Fruit fly (Drosophila melanogaster) whole organism, embryonic: ENCODE results near the gene CG8112.

Experiments
- Atf6 ChIP-seq: fragments of 200-800 bp; sonication (Bioruptor generic); IDR thresholded peaks from 2 replicates; pipeline ENCODE4 v1.3.6; 2022; ENCODE audit warnings: missing biosample characterization, missing genetic modification characterization
- Blimp-1 ChIP-seq: fragments of 200-800 bp; sonication (Bioruptor generic); optimal IDR thresholded peaks from 3 replicates; lab custom pipeline; 2018; ENCODE audit warnings: missing biosample characterization, missing genetic modification characterization, mild to moderate bottlenecking, moderate library complexity, missing genetic modification reagents
- BtbVII ChIP-seq: fragments of 200-800 bp; sonication (Bioruptor generic); optimal IDR thresholded peaks from 3 replicates; lab custom pipeline; 2017; ENCODE audit warnings: missing biosample characterization, mild to moderate bottlenecking, missing genetic modification characterization
- CG10209 ChIP-seq: fragments of 200-800 bp; sonication (Bioruptor generic); optimal IDR thresholded peaks from 3 replicates; lab custom pipeline; 2017; ENCODE audit warnings: missing biosample characterization, mild to moderate bottlenecking, missing genetic modification characterization, missing genetic modification reagents
- CG10366 ChIP-seq: fragments of 200-800 bp; sonication (Bioruptor generic); IDR thresholded peaks from 2 replicates; pipeline ENCODE4 v1.3.6; 2022; ENCODE audit warnings: missing biosample characterization, missing genetic modification characterization
- CG12659 ChIP-seq: fragments of 200-800 bp; sonication (Bioruptor generic); optimal IDR thresholded peaks from 3 replicates; lab custom pipeline; 2017; ENCODE audit warnings: mild to moderate bottlenecking, missing biosample characterization, missing genetic modification reagents, missing genetic modification characterization
- CG13894 ChIP-seq: fragments of 200-800 bp; sonication (Bioruptor generic); optimal IDR thresholded peaks from 3 replicates; lab custom pipeline; 2018; ENCODE audit warnings: missing biosample characterization, mild to moderate bottlenecking, missing genetic modification characterization, moderate library complexity
- CG14667 ChIP-seq: fragments of 200-800 bp; sonication (Bioruptor generic); IDR thresholded peaks from 2 replicates; pipeline ENCODE4 v1.3.6; 2022; ENCODE audit warnings: missing biosample characterization, missing genetic modification characterization
- CG16863 ChIP-seq: fragments of 200-800 bp; sonication (Bioruptor generic); optimal IDR thresholded peaks from 3 replicates; lab custom pipeline; 2016; ENCODE audit warnings: missing biosample characterization, missing genetic modification characterization
- CG17186 ChIP-seq: fragments of 200-800 bp; sonication (Bioruptor generic); optimal IDR thresholded peaks from 3 replicates; lab custom pipeline; 2017; ENCODE audit warnings: missing biosample characterization, missing genetic modification reagents, missing genetic modification characterization
- CG3281 ChIP-seq: fragments of 200-800 bp; sonication (Bioruptor generic); optimal IDR thresholded peaks from 3 replicates; lab custom pipeline; 2017; ENCODE audit warnings: missing biosample characterization, mild to moderate bottlenecking, missing genetic modification characterization
- CG6689 ChIP-seq: fragments of 200-800 bp; sonication (Bioruptor generic); IDR thresholded peaks from 2 replicates; pipeline ENCODE4 v1.3.6; 2022; ENCODE audit warnings: missing biosample characterization, missing genetic modification characterization
- CG8089 ChIP-seq: fragments of 200-800 bp; sonication (Bioruptor generic); optimal IDR thresholded peaks from 3 replicates; lab custom pipeline; 2016; ENCODE audit warnings: missing biosample characterization, missing genetic modification characterization
- CG8281 ChIP-seq: fragments of 200-800 bp; sonication (Bioruptor generic); optimal IDR thresholded peaks from 2 replicates; lab custom pipeline; 2018; ENCODE audit warnings: missing biosample characterization, mild to moderate bottlenecking, missing genetic modification characterization, moderate library complexity
- CG8290 ChIP-seq, 3 experiments: fragments of 200-800 bp; sonication (Bioruptor generic); optimal IDR thresholded peaks; 2 replicates each; lab custom pipeline; 2016 to 2019; ENCODE audit warnings: missing biosample characterization in 3 of 3, missing genetic modification characterization in 3 of 3, mild to moderate bottlenecking in 2 of 3, moderate library complexity in 1 of 3
- CG8388 ChIP-seq: fragments of 200-800 bp; sonication (Bioruptor generic); optimal IDR thresholded peaks from 2 replicates; lab custom pipeline; 2019; ENCODE audit warnings: missing biosample characterization, mild to moderate bottlenecking, missing genetic modification characterization, moderate library complexity
- CG9437 ChIP-seq: fragments of 200-800 bp; sonication (Bioruptor generic); optimal IDR thresholded peaks from 2 replicates; lab custom pipeline; 2018; ENCODE audit warnings: missing biosample characterization, mild to moderate bottlenecking, missing genetic modification characterization
- CoRest ChIP-seq: fragments of 200-800 bp; sonication (Bioruptor generic); optimal IDR thresholded peaks from 3 replicates; lab custom pipeline; 2018; ENCODE audit warnings: missing biosample characterization, mild to moderate bottlenecking, missing genetic modification characterization, moderate library complexity
- E2f1 ChIP-seq: fragments of 200-800 bp; sonication (Bioruptor generic); IDR thresholded peaks from 2 replicates; pipeline ENCODE4 v1.3.6; 2022; ENCODE audit warnings: missing biosample characterization, missing genetic modification characterization
- ERR ChIP-seq: fragments of 200-800 bp; sonication (Bioruptor generic); optimal IDR thresholded peaks from 2 replicates; lab custom pipeline; 2016; ENCODE audit warnings: missing biosample characterization, missing genetic modification characterization
- Hr51 ChIP-seq, 2 experiments: fragments of 200-800 bp; sonication (Bioruptor generic); optimal IDR thresholded peaks; 2 replicates in 1 of 2; 3 replicates in 1 of 2; lab custom pipeline; 2016 to 2018; ENCODE audit warnings: missing biosample characterization in 2 of 2, missing genetic modification characterization in 2 of 2, mild to moderate bottlenecking in 1 of 2, moderate library complexity in 1 of 2
- Max ChIP-seq: fragments of 200-800 bp; sonication (Bioruptor generic); optimal IDR thresholded peaks from 2 replicates; lab custom pipeline; 2016; ENCODE audit warnings: missing biosample characterization, mild to moderate bottlenecking, missing genetic modification characterization
- Nf-YC ChIP-seq: fragments of 200-800 bp; optimal IDR thresholded peaks from 3 replicates; lab custom pipeline; 2019; ENCODE audit warnings: missing biosample characterization, mild to moderate bottlenecking, missing genetic modification characterization, moderate library complexity
- Oli ChIP-seq: fragments of 200-800 bp; sonication (Bioruptor generic); optimal IDR thresholded peaks from 2 replicates; lab custom pipeline; 2018; ENCODE audit warnings: missing biosample characterization, mild to moderate bottlenecking, missing genetic modification characterization, moderate library complexity
- Pdp1 ChIP-seq, 2 experiments: fragments of 200-800 bp; sonication (Bioruptor generic); optimal IDR thresholded peaks; 3 replicates each; lab custom pipeline; 2016; ENCODE audit warnings: missing biosample characterization in 2 of 2, missing genetic modification characterization in 2 of 2, mild to moderate bottlenecking in 1 of 2, moderate library complexity in 1 of 2
- Rfx ChIP-seq: fragments of 200-800 bp; sonication (Bioruptor generic); IDR thresholded peaks from 2 replicates; pipeline ENCODE4 v1.3.6; 2022; ENCODE audit warnings: missing biosample characterization, missing genetic modification characterization
- ara ChIP-seq: fragments of 200-800 bp; sonication (Bioruptor generic); IDR thresholded peaks from 2 replicates; pipeline ENCODE4 v1.3.6; 2022; ENCODE audit warnings: missing biosample characterization, missing genetic modification characterization
- bab2 ChIP-seq: fragments of 200-800 bp; sonication (Bioruptor generic); optimal IDR thresholded peaks from 2 replicates; lab custom pipeline; 2016; ENCODE audit warnings: missing biosample characterization, missing genetic modification characterization
- bcd ChIP-seq: fragments of 200-800 bp; sonication (Bioruptor generic); optimal IDR thresholded peaks from 2 replicates; lab custom pipeline; 2017; ENCODE audit warnings: missing biosample characterization, mild to moderate bottlenecking, missing genetic modification characterization
- br ChIP-seq: fragments of >200 bp; optimal IDR thresholded peaks from 2 replicates; lab custom pipeline; 2017
- cg ChIP-seq: fragments of 200-800 bp; sonication (Bioruptor generic); optimal IDR thresholded peaks from 3 replicates; lab custom pipeline; 2019; ENCODE audit warnings: missing biosample characterization, mild to moderate bottlenecking, missing genetic modification characterization, moderate library complexity
- chif ChIP-seq, 2 experiments: fragments of 200-800 bp; sonication (Bioruptor generic); optimal IDR thresholded peaks; 3 replicates each; lab custom pipeline; 2016; ENCODE audit warnings: missing biosample characterization in 2 of 2, missing genetic modification characterization in 2 of 2
- ci ChIP-seq: fragments of 200-800 bp; sonication (Bioruptor generic); IDR thresholded peaks from 3 replicates; pipeline ENCODE4 v1.3.6; 2022; ENCODE audit warnings: missing biosample characterization, missing genetic modification characterization
- dan ChIP-seq: fragments of 200-800 bp; sonication (Bioruptor generic); IDR thresholded peaks from 2 replicates; pipeline ENCODE4 v1.3.6; 2022; ENCODE audit warnings: missing biosample characterization, missing genetic modification characterization
- danr ChIP-seq: fragments of 200-800 bp; sonication (Bioruptor generic); IDR thresholded peaks from 2 replicates; pipeline ENCODE4 v1.3.6; 2022; ENCODE audit warnings: missing biosample characterization, missing genetic modification characterization
- dpn ChIP-seq, 2 experiments: fragments of 200-800 bp; sonication (Bioruptor generic); optimal IDR thresholded peaks; 3 replicates each; lab custom pipeline; 2016; ENCODE audit warnings: missing biosample characterization in 2 of 2, missing genetic modification characterization in 2 of 2
- eve ChIP-seq, 2 experiments: fragments of >200 bp; optimal IDR thresholded peaks; 2 replicates each; lab custom pipeline; 2017; ENCODE audit warnings: missing biosample characterization in 2 of 2, missing genetic modification characterization in 2 of 2
- gce ChIP-seq: fragments of 200-800 bp; sonication (Bioruptor generic); IDR thresholded peaks from 3 replicates; pipeline ENCODE4 v1.3.6; 2022; ENCODE audit warnings: missing biosample characterization, missing genetic modification characterization
- jumu ChIP-seq: fragments of 200-800 bp; sonication (Bioruptor generic); optimal IDR thresholded peaks from 3 replicates; lab custom pipeline; 2016; ENCODE audit warnings: missing biosample characterization, missing genetic modification characterization
- lab ChIP-seq: fragments of 200-800 bp; sonication (Bioruptor generic); optimal IDR thresholded peaks from 3 replicates; lab custom pipeline; 2017; ENCODE audit warnings: missing biosample characterization, missing genetic modification characterization, mild to moderate bottlenecking, moderate library complexity, missing genetic modification reagents
- lmd ChIP-seq: fragments of 200-800 bp; sonication (Bioruptor generic); IDR thresholded peaks from 2 replicates; pipeline ENCODE4 v1.3.6; 2022; ENCODE audit warnings: missing biosample characterization, missing genetic modification characterization
- maf-S ChIP-seq: fragments of 200-800 bp; sonication (Bioruptor generic); optimal IDR thresholded peaks from 2 replicates; lab custom pipeline; 2016; ENCODE audit warnings: missing biosample characterization, missing genetic modification characterization
- odd ChIP-seq: fragments of 200-800 bp; sonication (Bioruptor generic); optimal IDR thresholded peaks from 2 replicates; lab custom pipeline; 2017; ENCODE audit warnings: missing biosample characterization, mild to moderate bottlenecking, missing genetic modification characterization
- prd ChIP-seq, 3 experiments: fragments of >200 bp in 2 of 3; fragments of 200-800 bp in 1 of 3; sonication (Bioruptor generic) in 1 of 3; optimal IDR thresholded peaks in 2 of 3; IDR thresholded peaks in 1 of 3; 2 replicates in 2 of 3; 3 replicates in 1 of 3; pipeline versions ENCODE4 v1.3.6 to Lab custom; 2017 to 2022; ENCODE audit warnings: missing biosample characterization in 1 of 3, missing genetic modification characterization in 1 of 3
- run ChIP-seq: fragments of 200-800 bp; sonication (Bioruptor generic); optimal IDR thresholded peaks from 3 replicates; lab custom pipeline; 2018; ENCODE audit warnings: missing biosample characterization, mild to moderate bottlenecking, missing genetic modification characterization
- sug ChIP-seq: fragments of 200-800 bp; optimal IDR thresholded peaks from 2 replicates; lab custom pipeline; 2019; ENCODE audit warnings: missing biosample characterization, mild to moderate bottlenecking, missing genetic modification characterization, moderate library complexity
- tio ChIP-seq: fragments of 200-800 bp; sonication (Bioruptor generic); optimal IDR thresholded peaks from 2 replicates; lab custom pipeline; 2017; ENCODE audit warnings: missing biosample characterization, missing genetic modification characterization, inconsistent platforms
- ttk ChIP-seq: fragments of 200-800 bp; sonication (Bioruptor generic); IDR thresholded peaks from 2 replicates; pipeline ENCODE4 v2.1.2; 2022; ENCODE audit warnings: missing biosample characterization, missing genetic modification characterization
- tup ChIP-seq: fragments of 200-800 bp; sonication (Bioruptor generic); optimal IDR thresholded peaks from 2 replicates; lab custom pipeline; 2016; ENCODE audit warnings: missing biosample characterization, mild to moderate bottlenecking, missing genetic modification characterization, moderate library complexity

CG8112 gene

DNA sequence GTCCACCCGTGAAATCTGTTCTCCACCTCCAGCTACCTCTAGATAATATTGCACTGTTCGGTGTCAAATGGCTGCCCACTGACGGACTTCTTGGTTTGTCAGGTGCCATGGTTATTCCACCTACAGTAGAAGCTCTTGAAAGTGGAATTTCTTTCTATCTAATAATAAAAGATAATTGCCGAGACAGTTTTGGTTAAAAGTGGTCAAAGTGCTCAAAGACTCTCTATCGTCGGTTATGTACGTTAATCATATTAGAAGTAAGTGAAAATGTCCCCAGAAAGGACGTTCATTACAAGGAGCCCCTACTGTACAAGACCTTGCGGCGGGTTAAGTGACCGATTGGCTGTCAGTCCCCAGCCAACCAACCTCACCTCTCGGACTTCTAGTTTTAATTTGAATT, 31.5 kb downstream of the CG8112 start (continued):
- peak; percentile 53 for TF ChIP-seq jumu (GFP tag; lab: Kevin White, UChicago)
- peak in 1 of 2 experiments; percentile 45 for TF ChIP-seq chif (GFP tag; optimal IDR thresholded peaks at IDR 0.05; lab: Kevin White, UChicago)
- peak; percentile 10 for TF ChIP-seq CG9437 (GFP tag; lab: Kevin White, UChicago)
- TF ChIP-seq Blimp-1, result peak; percentile 40
- TF ChIP-seq gce (GFP tag; lab: Robert Waterston, UW), result 0 out of 3 replicates have a peak, but pooled peaks have one; percentile 14
- TF ChIP-seq danr, result peak; percentile 8; the same call in 1 of the 2 replicates
- peak; percentile 16 for TF ChIP-seq tup
- TF ChIP-seq CG8290 (GFP tag; optimal IDR thresholded peaks at IDR 0.05; lab: Kevin White, UChicago), result no peak
- TF ChIP-seq CG8290 (tag; optimal IDR thresholded peaks at IDR 0.05; lab: Kevin White, UChicago), result peak in 1 of 2 experiments; percentile 23
- TF ChIP-seq bab2, result no peak
- peak; percentile 14 for TF ChIP-seq Max (GFP tag; lab: Kevin White, UChicago)
- TF ChIP-seq tio (GFP tag; lab: Kevin White, UChicago), result peak; percentile 26
- peak; percentile 10 to 65 for TF ChIP-seq Hr51 (GFP tag; optimal IDR thresholded peaks at IDR 0.05; lab: Kevin White, UChicago)
- TF ChIP-seq lmd (GFP tag; lab: Robert Waterston, UW), result peak; percentile 47; the same call in 1 of the 2 replicates
- TF ChIP-seq br (lab: Kevin White, UChicago), result no peak
- no peak for TF ChIP-seq maf-S (GFP tag; lab: Kevin White, UChicago)
- peak in 1 of 2 experiments; percentile 13 for TF ChIP-seq eve (GFP tag; optimal IDR thresholded peaks at IDR 0.05; lab: Kevin White, UChicago)
- TF ChIP-seq CG10209, result peak; percentile 54
- peak; percentile 8; the same call in 1 of the 2 replicates for TF ChIP-seq ttk (GFP tag; lab: Robert Waterston, UW)
- TF ChIP-seq run, result peak; percentile 9
- TF ChIP-seq sug (tag; lab: Kevin White, UChicago), result peak; percentile 50
- TF ChIP-seq dan, result no peak
- peak; percentile 45 for TF ChIP-seq CG10366
- peak; percentile 62; the same call in 1 of the 2 replicates for TF ChIP-seq Rfx
- peak in 1 of 2 experiments; percentile 62 for TF ChIP-seq Pdp1 (GFP tag; optimal IDR thresholded peaks at IDR 0.05; lab: Kevin White, UChicago)
- peak; percentile 59; the same call in 1 of the 2 replicates for TF ChIP-seq E2f1 (GFP tag; lab: Robert Waterston, UW)
- peak; percentile 61 for TF ChIP-seq CG6689
- peak; percentile 11 for TF ChIP-seq CG3281
- peak; percentile 20 for TF ChIP-seq CG8388 (GFP tag; lab: Kevin White, UChicago)
- TF ChIP-seq CG8089, result peak; percentile 11
- peak; percentile 34; the same call in 1 of the 2 replicates for TF ChIP-seq Atf6 (GFP tag; lab: Robert Waterston, UW)
- no peak for TF ChIP-seq ERR (GFP tag; lab: Kevin White, UChicago)
- TF ChIP-seq CG13894 (tag; lab: Kevin White, UChicago), result no peak
- TF ChIP-seq lab (GFP tag; lab: Kevin White, UChicago), result peak; percentile 50
- peak; percentile 63; the same call in 2 of the 3 replicates for TF ChIP-seq ci (GFP tag; lab: Robert Waterston, UW)
- TF ChIP-seq Nf-YC (tag; lab: Kevin White, UChicago), result peak; percentile 5
- peak; percentile 62 for TF ChIP-seq Oli (tag; lab: Kevin White, UChicago)
- no peak for TF ChIP-seq prd (optimal IDR thresholded peaks at IDR 0.05; lab: Kevin White, UChicago)
- peak; percentile 68 for TF ChIP-seq prd (GFP tag; IDR thresholded peaks at IDR 0.05; lab: Robert Waterston, UW)
- TF ChIP-seq CG8281, result no peak
- TF ChIP-seq CoRest (tag; lab: Kevin White, UChicago), result peak; percentile 52
- TF ChIP-seq odd (GFP tag; lab: Kevin White, UChicago), result peak; percentile 14
- TF ChIP-seq BtbVII (GFP tag; lab: Kevin White, UChicago), result peak; percentile 51
- no peak for TF ChIP-seq ara
- TF ChIP-seq CG17186 (GFP tag; lab: Kevin White, UChicago), result no peak
- peak in 1 of 2 experiments; percentile 50 for TF ChIP-seq dpn (GFP tag; optimal IDR thresholded peaks at IDR 0.05; lab: Kevin White, UChicago)
- TF ChIP-seq CG12659 (GFP tag; lab: Kevin White, UChicago), result peak; percentile 11
- TF ChIP-seq CG16863 (GFP tag; lab: Kevin White, UChicago), result peak; percentile 26
- TF ChIP-seq bcd (GFP tag; lab: Kevin White, UChicago), result peak; percentile 10
- TF ChIP-seq cg (GFP tag; lab: Kevin White, UChicago), result no peak
- 0 out of 2 replicates have a peak, but pooled peaks have one; percentile 27 for TF ChIP-seq CG14667 (GFP tag; lab: Robert Waterston, UW)
